Worm (Caenorhabditis elegans) whole organism, L2 larva: ENCODE results near the gene timm-17B.1.
"Not testable (repeated sequence)": the region's sequence is repeated elsewhere in the genome, so short reads cannot be mapped to it uniquely, and the experiment has no call there.

Source experiments
- C34F6.9 ChIP-seq: fragments of 150-350 bp; optimal IDR thresholded peaks from 2 replicates; lab custom pipeline; 2014; ENCODE audit warnings: missing biosample characterization, missing genetic modification characterization
- F13H6.1 ChIP-seq: sonication (generic microtip); optimal IDR thresholded peaks from 2 replicates; lab custom pipeline; 2016; ENCODE audit warnings: missing genetic modification characterization, missing compliant biosample characterization
- R02D3.7 ChIP-seq: fragments of 150-350 bp; optimal IDR thresholded peaks from 2 replicates; lab custom pipeline; 2014; ENCODE audit warnings: missing biosample characterization, missing genetic modification characterization
- Y55F3AM.14 ChIP-seq: fragments of 200-800 bp; sonication (Bioruptor generic); optimal IDR thresholded peaks from 2 replicates; lab custom pipeline; 2018; ENCODE audit warnings: mild to moderate bottlenecking, missing genetic modification characterization, missing compliant biosample characterization
- ZK546.5 ChIP-seq: sonication (generic microtip); optimal IDR thresholded peaks from 2 replicates; lab custom pipeline; 2017; ENCODE audit warnings: missing biosample characterization, missing genetic modification characterization
- blmp-1 ChIP-seq: sonication (generic microtip); optimal IDR thresholded peaks from 2 replicates; lab custom pipeline; 2017; ENCODE audit warnings: missing genetic modification characterization, mild to moderate bottlenecking, missing compliant biosample characterization, antibody characterized with exemption, moderate library complexity; ENCODE audit not compliant: insufficient read depth
- ceh-16 ChIP-seq: fragments of 150-350 bp; optimal IDR thresholded peaks from 2 replicates; lab custom pipeline; 2014; ENCODE audit warnings: missing biosample characterization, missing genetic modification characterization
- ceh-82 ChIP-seq: fragments of 150-350 bp; optimal IDR thresholded peaks from 2 replicates; lab custom pipeline; 2014; ENCODE audit warnings: missing biosample characterization, missing genetic modification characterization
- crh-2 ChIP-seq: sonication (generic microtip); optimal IDR thresholded peaks from 2 replicates; lab custom pipeline; 2017; ENCODE audit warnings: missing biosample characterization, missing genetic modification characterization
- dmd-4 ChIP-seq: sonication (generic microtip); optimal IDR thresholded peaks from 2 replicates; lab custom pipeline; 2017; ENCODE audit warnings: missing biosample characterization, missing genetic modification characterization
- elt-1 ChIP-seq: fragments of 150-350 bp; optimal IDR thresholded peaks from 2 replicates; lab custom pipeline; 2014; ENCODE audit warnings: missing biosample characterization, missing genetic modification characterization
- elt-3 ChIP-seq: sonication (generic microtip); optimal IDR thresholded peaks from 2 replicates; lab custom pipeline; 2017; ENCODE audit warnings: missing biosample characterization, missing genetic modification characterization
- fos-1 ChIP-seq: fragments of 150-350 bp; optimal IDR thresholded peaks from 2 replicates; lab custom pipeline; 2014; ENCODE audit warnings: missing biosample characterization, missing genetic modification characterization
- gmeb-1 ChIP-seq: fragments of 150-350 bp; optimal IDR thresholded peaks from 2 replicates; lab custom pipeline; 2014; ENCODE audit warnings: missing biosample characterization, missing genetic modification characterization
- lin-11 ChIP-seq: fragments of 150-350 bp; sonication (generic microtip); optimal IDR thresholded peaks from 2 replicates; lab custom pipeline; 2014; ENCODE audit warnings: missing biosample characterization, missing genetic modification characterization, inconsistent platforms, mixed read lengths
- lin-13 ChIP-seq: fragments of 150-350 bp; optimal IDR thresholded peaks from 2 replicates; lab custom pipeline; 2014; ENCODE audit warnings: missing biosample characterization, missing genetic modification reagents, missing genetic modification characterization
- lsy-2 ChIP-seq, 2 experiments: fragments of 150-350 bp in 1 of 2; sonication (generic microtip) in 1 of 2; optimal IDR thresholded peaks; 2 replicates each; lab custom pipeline; 2014 to 2017; ENCODE audit warnings: missing biosample characterization in 2 of 2, missing genetic modification characterization in 2 of 2
- mab-5 ChIP-seq: fragments of 150-350 bp; optimal IDR thresholded peaks from 2 replicates; lab custom pipeline; 2014; ENCODE audit warnings: missing biosample characterization, missing genetic modification characterization
- mbf-1 ChIP-seq: sonication (generic microtip); optimal IDR thresholded peaks from 2 replicates; lab custom pipeline; 2017; ENCODE audit warnings: missing biosample characterization, missing genetic modification characterization
- nhr-11 ChIP-seq: fragments of 150-350 bp; optimal IDR thresholded peaks from 2 replicates; lab custom pipeline; 2014; ENCODE audit warnings: missing biosample characterization, missing genetic modification characterization
- nhr-129 ChIP-seq: fragments of 150-350 bp; optimal IDR thresholded peaks from 2 replicates; lab custom pipeline; 2014; ENCODE audit warnings: missing biosample characterization, missing genetic modification characterization
- nhr-21 ChIP-seq: fragments of 150-350 bp; optimal IDR thresholded peaks from 2 replicates; lab custom pipeline; 2014; ENCODE audit warnings: missing biosample characterization, missing genetic modification characterization
- nhr-23 ChIP-seq: fragments of 150-350 bp; optimal IDR thresholded peaks from 2 replicates; lab custom pipeline; 2014; ENCODE audit warnings: missing biosample characterization, missing genetic modification reagents, missing genetic modification characterization
- nhr-25 ChIP-seq: fragments of 150-350 bp; sonication (generic microtip); optimal IDR thresholded peaks from 3 replicates; lab custom pipeline; 2014; ENCODE audit warnings: missing biosample characterization, missing genetic modification characterization
- nhr-6 ChIP-seq: fragments of 150-350 bp; optimal IDR thresholded peaks from 2 replicates; lab custom pipeline; 2014; ENCODE audit warnings: missing biosample characterization, missing genetic modification characterization
- sem-4 ChIP-seq: fragments of 150-350 bp; optimal IDR thresholded peaks from 2 replicates; lab custom pipeline; 2014; ENCODE audit warnings: missing biosample characterization, missing genetic modification reagents, missing genetic modification characterization
- skn-1 ChIP-seq: sonication (generic microtip); optimal IDR thresholded peaks from 2 replicates; lab custom pipeline; 2017; ENCODE audit warnings: missing biosample characterization, missing genetic modification characterization
- sma-3 ChIP-seq: sonication (generic microtip); optimal IDR thresholded peaks from 2 replicates; lab custom pipeline; 2016; ENCODE audit warnings: missing genetic modification reagents, missing genetic modification characterization, missing compliant biosample characterization
- sma-9 ChIP-seq, 2 experiments: fragments of 150-350 bp in 1 of 2; sonication (generic microtip) in 1 of 2; optimal IDR thresholded peaks; 2 replicates each; lab custom pipeline; 2014 to 2016; ENCODE audit warnings: missing genetic modification characterization in 2 of 2, mild to moderate bottlenecking in 1 of 2, missing biosample characterization in 1 of 2, missing compliant biosample characterization in 1 of 2, missing genetic modification reagents in 1 of 2, moderate library complexity in 1 of 2
- snpc-4 ChIP-seq: fragments of 150-350 bp; optimal IDR thresholded peaks from 2 replicates; lab custom pipeline; 2014; ENCODE audit warnings: missing biosample characterization, missing genetic modification characterization
- unc-39 ChIP-seq: fragments of 150-350 bp; optimal IDR thresholded peaks from 2 replicates; lab custom pipeline; 2014; ENCODE audit warnings: missing biosample characterization, missing genetic modification characterization
- unc-55 ChIP-seq: fragments of 150-350 bp; sonication (generic microtip); optimal IDR thresholded peaks from 3 replicates; lab custom pipeline; 2014; ENCODE audit warnings: missing biosample characterization, missing genetic modification reagents, missing genetic modification characterization
- zag-1 ChIP-seq: fragments of 150-350 bp; optimal IDR thresholded peaks from 2 replicates; lab custom pipeline; 2014; ENCODE audit warnings: missing biosample characterization, missing genetic modification characterization
- ztf-1 ChIP-seq: fragments of 200-800 bp; sonication (Bioruptor generic); conservative IDR thresholded peaks from 2 replicates; pipeline ENCODE4 v1.3.6; 2022; ENCODE audit warnings: missing genetic modification characterization, missing compliant biosample characterization
- ztf-4 ChIP-seq: fragments of 150-350 bp; optimal IDR thresholded peaks from 2 replicates; lab custom pipeline; 2014; ENCODE audit warnings: missing biosample characterization, missing genetic modification characterization

The timm-17B.1 gene

ce11 chrIV:4742480-4742879 is 2.8 kb downstream of the timm-17B.1 start:
- no peak for TF ChIP-seq snpc-4 (tag; lab: Kevin White, UChicago)
- TF ChIP-seq nhr-129 (tag; lab: Kevin White, UChicago), result no peak
- no peak for TF ChIP-seq ztf-1
- no peak for TF ChIP-seq elt-1 (tag; lab: Kevin White, UChicago)
- no peak for TF ChIP-seq F13H6.1 (tag; lab: Kevin White, UChicago)
- no peak for TF ChIP-seq unc-39
- TF ChIP-seq fos-1, result no peak
- no peak for TF ChIP-seq zag-1 (tag; lab: Kevin White, UChicago)
- no peak for TF ChIP-seq nhr-23
- no peak for TF ChIP-seq mbf-1 (tag; lab: Kevin White, UChicago)
- TF ChIP-seq ceh-16, result no peak
- TF ChIP-seq nhr-21 (tag; lab: Kevin White, UChicago), result no peak
- no peak for TF ChIP-seq blmp-1 (tag; lab: Kevin White, UChicago)
- TF ChIP-seq nhr-6 (tag; lab: Kevin White, UChicago), result no peak
- TF ChIP-seq lin-11 (tag; lab: Kevin White, UChicago), result no peak
- TF ChIP-seq elt-3, result no peak
- TF ChIP-seq skn-1, result no peak

DNA sequence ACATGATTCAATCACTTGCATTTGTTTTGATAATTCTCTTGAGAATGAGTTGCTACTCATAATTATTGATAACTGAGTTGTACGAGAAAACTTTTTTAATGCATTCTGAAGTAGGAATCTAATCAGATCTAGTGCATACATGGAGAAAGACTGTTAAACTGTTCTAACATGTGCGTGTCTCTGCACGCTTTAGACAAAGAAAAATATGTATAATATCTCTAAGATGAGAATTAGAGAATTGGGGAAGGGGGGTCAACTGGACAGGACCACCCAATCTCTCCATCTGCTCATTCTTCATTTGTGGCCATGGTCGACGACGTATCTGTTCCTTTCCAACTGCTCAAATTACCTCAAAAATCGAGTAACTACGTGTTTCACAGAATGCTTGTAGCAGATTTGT is 8.0 kb downstream of the timm-17B.1 start, which contains the start of gene fbxb-78:
TSS of gene fbxb-78 (plus strand) at position 301 of the 400 bp plus-strand sequence.
- no peak for TF ChIP-seq dmd-4 (tag; lab: Kevin White, UChicago)
- no peak for TF ChIP-seq C34F6.9
- TF ChIP-seq snpc-4 (tag; lab: Kevin White, UChicago), result no peak

ce11 chrIV:4727935-4728334 is 17.4 kb downstream of the timm-17B.1 start:
- TF ChIP-seq ceh-82 (tag; lab: Kevin White, UChicago) (peak; percentile 4), nhr-6 (tag; lab: Kevin White, UChicago) (peak; percentile 11), F13H6.1 (tag; lab: Kevin White, UChicago) (peak; percentile 90), C34F6.9 (peak; percentile 62), R02D3.7 (peak; percentile 34), mab-5 (tag; lab: Kevin White, UChicago) (peak; percentile 68), gmeb-1 (tag; lab: Kevin White, UChicago) (peak; percentile 65), ZK546.5 (tag; lab: Kevin White, UChicago) (peak; percentile 80), nhr-129 (tag; lab: Kevin White, UChicago) (peak; percentile 13), sma-9 (GFP tag; optimal IDR thresholded peaks at IDR 0.05; lab: Kevin White, UChicago) (peak; percentile 53), lsy-2 (tag; optimal IDR thresholded peaks at IDR 0.05; lab: Kevin White, UChicago) (peak; percentile 97 to 98), lin-13 (GFP tag; lab: Kevin White, UChicago) (peak; percentile 72), fos-1 (peak; percentile 33), crh-2 (tag; lab: Kevin White, UChicago) (peak; percentile 67), sem-4 (tag; lab: Kevin White, UChicago) (peak; percentile 46), ztf-4 (peak; percentile 5), nhr-21 (tag; lab: Kevin White, UChicago) (peak; percentile 74), unc-55 (GFP tag; lab: Kevin White, UChicago) (peak; percentile 58), nhr-25 (tag; lab: Kevin White, UChicago) (peak; percentile 83), sma-3 (peak; percentile 95), Y55F3AM.14 (GFP tag; lab: Kevin White, UChicago) (peak; percentile 91)
- TF ChIP-seq sma-9 (tag; optimal IDR thresholded peaks at IDR 0.05; lab: Kevin White, UChicago), result not testable (repeated sequence)

DNA sequence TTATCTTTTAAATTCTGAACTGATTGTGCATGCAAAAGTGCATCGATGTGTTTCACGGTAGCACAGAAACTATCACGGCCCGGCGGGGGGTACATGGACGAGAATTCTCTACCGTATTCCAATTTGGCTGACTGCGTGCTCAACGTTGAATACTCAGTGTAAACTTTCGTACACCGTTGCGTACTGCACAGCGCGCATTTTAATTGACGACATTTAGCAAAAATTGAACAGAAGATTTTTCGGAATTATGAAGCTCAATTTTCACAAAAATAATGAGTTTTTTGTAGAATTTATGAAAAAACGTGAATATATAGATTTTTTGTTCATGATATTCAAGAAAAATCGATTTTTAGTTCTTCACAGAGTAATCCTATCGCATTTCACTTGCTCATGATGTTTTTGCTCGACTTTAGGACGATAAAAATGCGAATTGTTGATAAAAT is 19.8 kb downstream of the timm-17B.1 start:
- TF ChIP-seq nhr-21 (tag; lab: Kevin White, UChicago) (peak; percentile 65), nhr-129 (tag; lab: Kevin White, UChicago) (peak; percentile 29), lsy-2 (tag; optimal IDR thresholded peaks at IDR 0.05; lab: Kevin White, UChicago) (peak; percentile 95 to 98), sma-9 (GFP tag; optimal IDR thresholded peaks at IDR 0.05; lab: Kevin White, UChicago) (peak; percentile 50), blmp-1 (tag; lab: Kevin White, UChicago) (peak; percentile 13), unc-55 (GFP tag; lab: Kevin White, UChicago) (peak; percentile 35), nhr-11 (tag; lab: Kevin White, UChicago) (peak; percentile 34), gmeb-1 (tag; lab: Kevin White, UChicago) (peak; percentile 58), mab-5 (tag; lab: Kevin White, UChicago) (peak; percentile 16), ZK546.5 (tag; lab: Kevin White, UChicago) (peak; percentile 74), C34F6.9 (peak; percentile 32), R02D3.7 (peak; percentile 21), F13H6.1 (tag; lab: Kevin White, UChicago) (peak; percentile 81), lin-13 (GFP tag; lab: Kevin White, UChicago) (peak; percentile 68), ztf-4 (peak; percentile 19), sma-3 (peak; percentile 86), crh-2 (tag; lab: Kevin White, UChicago) (peak; percentile 36), nhr-6 (tag; lab: Kevin White, UChicago) (peak; percentile 11), nhr-25 (tag; lab: Kevin White, UChicago) (peak; percentile 65)
- TF ChIP-seq sma-9 (tag; optimal IDR thresholded peaks at IDR 0.05; lab: Kevin White, UChicago), result not testable (repeated sequence)
